Worm (Caenorhabditis elegans) whole organism, dauer: Measurements from ENCODE around the gene C49C3.4.

Experiments
- unc-62 ChIP-seq: sonication (generic microtip); optimal IDR thresholded peaks from 2 replicates; lab custom pipeline; 2017; ENCODE audit warnings: missing biosample characterization, missing genetic modification reagents, missing genetic modification characterization

Gene C49C3.4

ce11 chrIV:17338920-17339510, 18.4 kb downstream of the C49C3.4 start, which contains the start of gene C49C3.10:
TSS of gene C49C3.10 (minus strand) at chrIV:17338970.
- TF ChIP-seq unc-62 (GFP tag; lab: Kevin White, UChicago), result no peak

- no peak for TF ChIP-seq unc-62 (GFP tag; lab: Kevin White, UChicago)
These were observed 20.4 kb downstream of the C49C3.4 start for ce11 chrIV:17341033-17341432.

- no peak for TF ChIP-seq unc-62 (GFP tag; lab: Kevin White, UChicago)
These were observed 21.6 kb downstream of the C49C3.4 start, which contains the start of gene C49C3.9 for ce11 chrIV:17342179-17342578. TSS of gene C49C3.9 (minus strand) at chrIV:17342314.

- no peak for TF ChIP-seq unc-62 (GFP tag; lab: Kevin White, UChicago)
These were observed 22.1 kb downstream of the C49C3.4 start, which contains the start of gene C49C3.21 for ce11 chrIV:17342667-17343066. TSS of gene C49C3.21 (plus strand) at chrIV:17342967.

ce11 chrIV:17343482-17343881, 22.9 kb downstream of the C49C3.4 start, which contains the start of gene C49C3.11:
TSS of gene C49C3.11 (plus strand) at chrIV:17343782.
- TF ChIP-seq unc-62 (GFP tag; lab: Kevin White, UChicago), result no peak

ce11 chrIV:17346599-17347218, 26.1 kb downstream of the C49C3.4 start, which contains the start of the genes clec-197 and clec-198:
TSS of gene clec-197 (minus strand) at chrIV:17346699.
TSS of gene clec-198 (plus strand) at chrIV:17347168.
- no peak for TF ChIP-seq unc-62 (GFP tag; lab: Kevin White, UChicago)

- TF ChIP-seq unc-62 (GFP tag; lab: Kevin White, UChicago), result no peak
These were observed 31.0 kb downstream of the C49C3.4 start, which contains the start of gene clec-199 for ce11 chrIV:17351586-17351985. TSS of gene clec-199 (plus strand) at chrIV:17351886.

- TF ChIP-seq unc-62 (GFP tag; lab: Kevin White, UChicago), result no peak
These were observed 40.5 kb downstream of the C49C3.4 start, which contains the start of gene clec-202 for ce11 chrIV:17361143-17361542. TSS of gene clec-202 (plus strand) at chrIV:17361443.

ce11 chrIV:17367294-17367693, 46.7 kb downstream of the C49C3.4 start, which contains the start of gene zipt-17:
TSS of gene zipt-17 (minus strand) at chrIV:17367394.
- TF ChIP-seq unc-62 (GFP tag; lab: Kevin White, UChicago), result no peak

ce11 chrIV:17368292-17368691, 47.7 kb downstream of the C49C3.4 start, which contains the start of gene trh-1:
TSS of gene trh-1 (plus strand) at chrIV:17368592.
- no peak for TF ChIP-seq unc-62 (GFP tag; lab: Kevin White, UChicago)

ce11 chrIV:17371469-17371868, 50.9 kb downstream of the C49C3.4 start, which contains the start of gene C30H6.5:
TSS of gene C30H6.5 (plus strand) at chrIV:17371769.
- TF ChIP-seq unc-62 (GFP tag; lab: Kevin White, UChicago), result no peak

- no peak for TF ChIP-seq unc-62 (GFP tag; lab: Kevin White, UChicago)
These were observed 55.5 kb downstream of the C49C3.4 start, which contains the start of gene haf-1 for ce11 chrIV:17376127-17376526. TSS of gene haf-1 (plus strand) at chrIV:17376427.
